Worm (Caenorhabditis elegans): Measurements from ENCODE around the gene srx-80.
A peak's percentile ranks its signal among the peaks of the same experiment; 100 is the strongest.

The srx-80 gene

DNA sequence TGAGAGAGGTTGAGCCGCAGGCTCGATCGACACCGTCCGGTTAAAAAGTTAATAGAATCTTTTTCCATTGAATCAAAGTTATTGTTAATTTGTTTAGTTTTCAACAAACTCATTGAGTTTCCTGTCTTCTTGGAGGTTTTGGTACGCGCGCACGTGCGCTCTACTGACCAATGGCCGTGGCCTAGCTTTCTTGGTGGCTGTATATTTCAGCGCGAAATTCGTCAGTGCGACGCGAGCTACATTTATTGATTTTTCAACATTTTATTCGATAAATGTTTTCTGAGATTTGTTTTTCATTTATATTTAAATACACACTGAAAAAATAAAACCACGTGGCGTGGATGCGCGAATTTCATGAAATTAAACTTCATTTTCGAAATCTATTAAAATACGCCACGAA is 50.6 kb downstream of the srx-80 start, which contains the start of gene bir-1:
Gene bir-1, plus strand, starts transcription at position 312 of the 400 bp plus-strand sequence.
- TF ChIP-seq cnd-1 (tag; optimal IDR thresholded peaks at IDR 0.05) (no peak), zip-8 (tag; optimal IDR thresholded peaks at IDR 0.05) (no peak), snpc-4 (tag; optimal IDR thresholded peaks at IDR 0.05) (no peak), ztf-11 (tag; optimal IDR thresholded peaks at IDR 0.05) (no peak), unc-39 (tag; optimal IDR thresholded peaks at IDR 0.05) (no peak), bed-3 (GFP tag; optimal IDR thresholded peaks at IDR 0.05) (no peak), nhr-2 (tag; optimal IDR thresholded peaks at IDR 0.05) (peak; percentile 26), drap-1 (GFP tag; optimal IDR thresholded peaks at IDR 0.05) (no peak), nhr-76 (tag; optimal IDR thresholded peaks at IDR 0.05) (no peak), elt-1 (tag; optimal IDR thresholded peaks at IDR 0.05; ENCODE audit: borderline replicate concordance, insufficient read depth) (no peak), sem-2 (GFP tag; optimal IDR thresholded peaks at IDR 0.05) (no peak), tbx-8 (GFP tag; optimal IDR thresholded peaks at IDR 0.05) (no peak), unc-62 (GFP tag; optimal IDR thresholded peaks at IDR 0.05) (no peak), lin-32 (GFP tag; optimal IDR thresholded peaks at IDR 0.05) (no peak), mab-5 (tag; optimal IDR thresholded peaks at IDR 0.05) (no peak), lin-13 (tag; optimal IDR thresholded peaks at IDR 0.05) (peak; percentile 14), ces-1 (GFP tag; optimal IDR thresholded peaks at IDR 0.05) (peak; percentile 55), blmp-1 (tag; optimal IDR thresholded peaks at IDR 0.05) (no peak), ceh-39 (tag; optimal IDR thresholded peaks at IDR 0.05) (peak; percentile 76), mep-1 (tag; optimal IDR thresholded peaks at IDR 0.05) (peak; percentile 83), elt-3 (tag; optimal IDR thresholded peaks at IDR 0.05) (no peak), hlh-1 (tag; optimal IDR thresholded peaks at IDR 0.05) (peak; percentile 57), nhr-28 (tag; optimal IDR thresholded peaks at IDR 0.05) (no peak), pha-4 (tag; optimal IDR thresholded peaks at IDR 0.05) (no peak), ham-2 (GFP tag; optimal IDR thresholded peaks at IDR 0.05) (no peak), M03D4.4 (tag; optimal IDR thresholded peaks at IDR 0.05) (no peak), nhr-12 (tag; optimal IDR thresholded peaks at IDR 0.05) (no peak), nhr-237 (tag; optimal IDR thresholded peaks at IDR 0.05) (peak; percentile 30), ceh-43 (GFP tag; optimal IDR thresholded peaks at IDR 0.05) (no peak), flh-1 (GFP tag; optimal IDR thresholded peaks at IDR 0.05) (no peak), mls-2 (tag; optimal IDR thresholded peaks at IDR 0.05) (no peak), ceh-83 (GFP tag; optimal IDR thresholded peaks at IDR 0.05) (no peak), lsy-2 (tag; optimal IDR thresholded peaks at IDR 0.05) (peak; percentile 51), sptf-1 (tag; optimal IDR thresholded peaks at IDR 0.05) (no peak), unc-120 (tag; optimal IDR thresholded peaks at IDR 0.05; ENCODE audit: poor library complexity, severe bottlenecking) (no peak)
